Fruit fly (Drosophila melanogaster) whole organism, adult: ENCODE measurements around the gene CG2854.
A peak's percentile ranks its signal among the peaks of the same experiment; 100 is the strongest.

Experiments used
- CG11617 ChIP-seq: fragments of 200-800 bp; sonication (Bioruptor generic); optimal IDR thresholded peaks from 2 replicates; lab custom pipeline; 2017; ENCODE audit warnings: mild to moderate bottlenecking, missing biosample characterization, missing genetic modification reagents, missing genetic modification characterization
- CG12768 ChIP-seq: fragments of 200-800 bp; sonication (Bioruptor generic); optimal IDR thresholded peaks from 2 replicates; lab custom pipeline; 2017; ENCODE audit warnings: missing biosample characterization, missing genetic modification characterization, mild to moderate bottlenecking, moderate library complexity, missing genetic modification reagents
- CG14711 ChIP-seq: fragments of 200-800 bp; sonication (Bioruptor generic); optimal IDR thresholded peaks from 2 replicates; lab custom pipeline; 2018; ENCODE audit warnings: missing biosample characterization, mild to moderate bottlenecking, missing genetic modification characterization, moderate library complexity
- CG33017 ChIP-seq: fragments of 200-800 bp; sonication (Bioruptor generic); optimal IDR thresholded peaks from 2 replicates; lab custom pipeline; 2018; ENCODE audit warnings: missing biosample characterization, mild to moderate bottlenecking, missing genetic modification characterization, moderate library complexity
- CG5204 ChIP-seq: fragments of 200-800 bp; sonication (Bioruptor generic); optimal IDR thresholded peaks from 2 replicates; lab custom pipeline; 2016; ENCODE audit warnings: missing biosample characterization, missing genetic modification characterization
- CG7045 ChIP-seq: fragments of 200-800 bp; sonication (Bioruptor generic); optimal IDR thresholded peaks from 2 replicates; lab custom pipeline; 2017; ENCODE audit warnings: missing biosample characterization, mild to moderate bottlenecking, missing genetic modification characterization
- Clk ChIP-seq: fragments of 200-800 bp; sonication (Bioruptor generic); optimal IDR thresholded peaks from 2 replicates; lab custom pipeline; 2017; ENCODE audit warnings: missing biosample characterization, missing genetic modification characterization
- Crg-1 ChIP-seq: fragments of 200-800 bp; sonication (Bioruptor generic); optimal IDR thresholded peaks from 2 replicates; lab custom pipeline; 2016; ENCODE audit warnings: missing biosample characterization, missing genetic modification characterization
- Mnt ChIP-seq: fragments of 200-800 bp; sonication (Bioruptor generic); optimal IDR thresholded peaks from 2 replicates; lab custom pipeline; 2016; ENCODE audit warnings: missing biosample characterization, mild to moderate bottlenecking, missing genetic modification characterization
- kay ChIP-seq: fragments of 200-800 bp; sonication (Bioruptor generic); peaks from one replicate; lab custom pipeline; 2016; ENCODE audit warnings: missing biosample characterization, missing genetic modification characterization, borderline replicate concordance
- pad ChIP-seq: fragments of 200-800 bp; sonication (Bioruptor generic); optimal IDR thresholded peaks from 3 replicates; lab custom pipeline; 2017; ENCODE audit warnings: missing biosample characterization, missing genetic modification characterization, mild to moderate bottlenecking, moderate library complexity, missing genetic modification reagents
- tj ChIP-seq: fragments of 200-800 bp; sonication (Bioruptor generic); optimal IDR thresholded peaks from 3 replicates; lab custom pipeline; 2017; ENCODE audit warnings: missing biosample characterization, mild to moderate bottlenecking, missing genetic modification characterization, moderate library complexity
- toe ChIP-seq: fragments of 200-800 bp; sonication (Bioruptor generic); optimal IDR thresholded peaks from 2 replicates; lab custom pipeline; 2016; ENCODE audit warnings: missing biosample characterization, missing genetic modification characterization

DNA sequence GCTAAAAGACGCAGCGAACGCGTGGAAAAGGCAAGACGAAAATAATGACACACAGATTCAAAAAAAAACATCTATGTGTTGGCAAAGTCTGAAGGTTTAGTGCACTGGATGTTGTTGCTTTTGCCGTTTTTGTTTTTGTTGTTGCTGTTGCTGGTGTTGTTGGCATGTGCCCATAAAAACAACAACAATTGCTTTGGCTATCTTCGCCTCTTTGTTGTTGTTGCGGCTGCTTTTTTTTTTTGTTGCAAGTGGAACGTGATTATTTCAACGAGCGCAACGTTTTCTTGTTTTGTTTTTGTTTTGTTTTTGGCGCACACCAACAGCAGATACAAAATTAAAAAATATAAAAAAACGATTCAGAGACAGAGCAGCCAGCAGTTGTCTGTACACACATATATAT is 37.8 kb upstream of the CG2854 start:
- no peak for TF ChIP-seq CG12768 (GFP tag; lab: Kevin White, UChicago)
- TF ChIP-seq Crg-1 (GFP tag; lab: Kevin White, UChicago) = no peak
- no peak for TF ChIP-seq pad
- TF ChIP-seq tj (GFP tag; lab: Kevin White, UChicago) = peak; percentile 22
- no peak for TF ChIP-seq toe
- TF ChIP-seq kay = no peak
- TF ChIP-seq CG14711 = no peak
- no peak for TF ChIP-seq CG7045 (GFP tag; lab: Kevin White, UChicago)
- no peak for TF ChIP-seq CG11617 (GFP tag; lab: Kevin White, UChicago)
- no peak for TF ChIP-seq Clk (GFP tag; lab: Kevin White, UChicago)
- no peak for TF ChIP-seq CG5204 (GFP tag; lab: Kevin White, UChicago)
- no peak for TF ChIP-seq Mnt (GFP tag; lab: Kevin White, UChicago)
- no peak for TF ChIP-seq CG33017 (tag; lab: Kevin White, UChicago)
